Worm (Caenorhabditis elegans): ENCODE results near the gene chtb-2.

ce11 chrIII:6453665-6454064 lies 29.4 kb upstream of the chtb-2 start:
- peak; percentile 38; the same call in 1 of the 2 replicates for TF ChIP-seq tbx-11 (GFP tag; IDR thresholded peaks at IDR 0.05)
- TF ChIP-seq tra-4 (tag; optimal IDR thresholded peaks at IDR 0.05), result no peak
- no peak for TF ChIP-seq ama-1 (optimal IDR thresholded peaks at IDR 0.05)
- TF ChIP-seq hmbx-1 (tag; optimal IDR thresholded peaks at IDR 0.05), result no peak
- peak; percentile 64; the same call in 1 of the 2 replicates for TF ChIP-seq sea-1 (GFP tag; conservative IDR thresholded peaks at IDR 0.05)
- peak; percentile 37 for TF ChIP-seq ceh-36 (tag; optimal IDR thresholded peaks at IDR 0.05)
- peak; percentile 70 for TF ChIP-seq pes-1 (GFP tag; IDR thresholded peaks at IDR 0.05)
